Fruit fly (Drosophila melanogaster): ENCODE results near the gene TfIIB.

The TfIIB gene

DNA sequence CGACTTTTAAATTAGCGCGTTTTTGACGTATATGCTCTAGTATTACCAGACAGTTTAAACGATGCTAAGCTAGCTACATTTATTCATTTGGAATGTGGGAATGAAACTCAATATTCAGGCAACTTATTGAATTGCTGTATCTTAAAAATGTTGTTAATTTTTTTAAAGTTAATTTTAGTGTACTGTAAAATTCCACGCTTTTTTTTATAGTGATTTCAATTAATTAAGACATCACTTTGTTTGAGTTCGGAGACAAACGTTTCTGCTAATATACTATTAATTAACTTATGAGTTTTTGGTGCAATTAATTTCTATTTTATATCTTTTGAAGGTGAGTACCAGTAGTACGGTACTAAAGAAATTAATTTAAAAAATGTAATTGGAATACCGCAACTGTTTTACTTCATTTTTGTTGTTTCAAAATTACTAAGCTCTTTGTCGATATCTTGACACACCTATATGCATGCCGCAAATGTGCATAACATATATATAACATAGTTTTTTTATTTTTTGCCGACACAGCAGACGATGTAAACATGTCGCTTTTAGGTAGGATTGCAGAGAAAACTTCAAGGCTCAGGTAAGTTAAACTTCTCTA lies 44.8 kb upstream of the TfIIB start, which contains the start of the genes Cdk1 and mRpS7 (continued):
- TF ChIP-seq nmo (GFP tag; optimal IDR thresholded peaks at IDR 0.05) (peak; percentile 92), pfk (GFP tag; optimal IDR thresholded peaks at IDR 0.05) (peak; percentile 90), CG9609 (GFP tag; optimal IDR thresholded peaks at IDR 0.05) (peak; percentile 53), Sry-δ (GFP tag; optimal IDR thresholded peaks at IDR 0.05) (peak; percentile 32), Deaf1 (tag; optimal IDR thresholded peaks at IDR 0.05) (peak; percentile 39), CG3838 (GFP tag; optimal IDR thresholded peaks at IDR 0.05) (peak; percentile 63), CG4424 (GFP tag; optimal IDR thresholded peaks at IDR 0.05) (peak; percentile 70), zf30C (GFP tag; optimal IDR thresholded peaks at IDR 0.05) (no peak), row (GFP tag; IDR thresholded peaks at IDR 0.05) (peak; percentile 81), CG17186 (GFP tag; optimal IDR thresholded peaks at IDR 0.05) (peak; percentile 30), NFAT (GFP tag; IDR thresholded peaks at IDR 0.05) (no peak), maf-S (GFP tag; optimal IDR thresholded peaks at IDR 0.05) (peak; percentile 23), Fer3 (tag; optimal IDR thresholded peaks at IDR 0.05) (peak; percentile 74), CG11560 (tag; IDR thresholded peaks at IDR 0.05) (no peak), tx (GFP tag; optimal IDR thresholded peaks at IDR 0.05) (peak; percentile 44), Dp (GFP tag; optimal IDR thresholded peaks at IDR 0.05) (peak; percentile 74), CG30431 (GFP tag; optimal IDR thresholded peaks at IDR 0.05) (peak; percentile 26), mld (GFP tag; IDR thresholded peaks at IDR 0.05; ENCODE audit: partially characterized antibody) (no peak), CG32767 (GFP tag; IDR thresholded peaks at IDR 0.05) (peak; percentile 61; the same call in 1 of the 2 replicates), sob (GFP tag; IDR thresholded peaks at IDR 0.05) (peak; percentile 54; the same call in 1 of the 2 replicates), ftz-f1 (GFP tag; optimal IDR thresholded peaks at IDR 0.05) (no peak), kni (GFP tag; optimal IDR thresholded peaks at IDR 0.05) (no peak), CG2116 (GFP tag; optimal IDR thresholded peaks at IDR 0.05) (peak; percentile 84), CG15601 (tag; optimal IDR thresholded peaks at IDR 0.05) (peak; percentile 75), hbn (GFP tag; IDR thresholded peaks at IDR 0.05; ENCODE audit: partially characterized antibody) (no peak), CG7928 (GFP tag; optimal IDR thresholded peaks at IDR 0.05) (peak; percentile 18), abd-A (tag; optimal IDR thresholded peaks at IDR 0.05) (no peak), CG11696 (GFP tag; IDR thresholded peaks at IDR 0.05) (0 out of 2 replicates have a peak, but pooled peaks have one; percentile 51), MBD-R2 (GFP tag; IDR thresholded peaks at IDR 0.05) (0 out of 2 replicates have a peak, but pooled peaks have one; percentile 18), B-H2 (GFP tag; optimal IDR thresholded peaks at IDR 0.05) (peak; percentile 26), CG12299 (tag; optimal IDR thresholded peaks at IDR 0.05) (peak; percentile 32), trem (tag; optimal IDR thresholded peaks at IDR 0.05) (peak; percentile 61), lola (GFP tag; optimal IDR thresholded peaks at IDR 0.05) (peak in 1 of 3 experiments; percentile 72), chn (GFP tag; optimal IDR thresholded peaks at IDR 0.05) (peak; percentile 44), Rfx (GFP tag; IDR thresholded peaks at IDR 0.05) (peak; percentile 70), CG12236 (GFP tag; optimal IDR thresholded peaks at IDR 0.05) (no peak), CG17829 (tag; optimal IDR thresholded peaks at IDR 0.05) (peak; percentile 70), Dip3 (GFP tag; optimal IDR thresholded peaks at IDR 0.05) (peak; percentile 53), CG6791 (GFP tag; IDR thresholded peaks at IDR 0.05; ENCODE audit: partially characterized antibody) (no peak), vvl (GFP tag; IDR thresholded peaks at IDR 0.05) (peak; percentile 77), CG6765 (GFP tag; optimal IDR thresholded peaks at IDR 0.05) (no peak), Chrac-16 (GFP tag; optimal IDR thresholded peaks at IDR 0.05) (peak; percentile 76), CG8089 (GFP tag; optimal IDR thresholded peaks at IDR 0.05) (peak; percentile 42), CG3065 (GFP tag; optimal IDR thresholded peaks at IDR 0.05) (no peak), Neu2 (GFP tag; optimal IDR thresholded peaks at IDR 0.05; ENCODE audit: borderline replicate concordance) (no peak), crp (GFP tag; optimal IDR thresholded peaks at IDR 0.05) (peak in 1 of 2 experiments; percentile 35), dmrt99B (tag; optimal IDR thresholded peaks at IDR 0.05) (peak; percentile 78), Fer1 (GFP tag; optimal IDR thresholded peaks at IDR 0.05) (peak; percentile 32), CG7963 (GFP tag; IDR thresholded peaks at IDR 0.05; ENCODE audit: partially characterized antibody) (no peak)
